Worm (Caenorhabditis elegans) whole organism, early embryonic: ENCODE data around the gene msp-40.

Source experiments
- hmg-4 ChIP-seq: fragments of 200-800 bp; sonication (Bioruptor generic); optimal IDR thresholded peaks from 2 replicates; lab custom pipeline; 2018; ENCODE audit warnings: mild to moderate bottlenecking, missing genetic modification characterization, missing compliant biosample characterization
- hnd-1 ChIP-seq: sonication (generic microtip); optimal IDR thresholded peaks from 2 replicates; lab custom pipeline; 2016; ENCODE audit warnings: missing genetic modification characterization, missing compliant biosample characterization
- tbx-11 ChIP-seq: fragments of 200-800 bp; sonication (Bioruptor generic); IDR thresholded peaks from 2 replicates; pipeline ENCODE4 v1.3.6; 2022; ENCODE audit warnings: missing genetic modification characterization, missing compliant biosample characterization

- TF ChIP-seq hmg-4 (GFP tag; lab: Kevin White, UChicago) (no peak), tbx-11 (GFP tag; lab: Robert Waterston, UW) (no peak), hnd-1 (tag; lab: Kevin White, UChicago) (no peak)
These were observed 48.3 kb upstream of the msp-40 start, which contains the start of gene F26G1.11 for ce11 chrII:4776933-4777332.
